Worm (Caenorhabditis elegans): ENCODE data around the gene F33G12.3.

F33G12.3 gene

DNA sequence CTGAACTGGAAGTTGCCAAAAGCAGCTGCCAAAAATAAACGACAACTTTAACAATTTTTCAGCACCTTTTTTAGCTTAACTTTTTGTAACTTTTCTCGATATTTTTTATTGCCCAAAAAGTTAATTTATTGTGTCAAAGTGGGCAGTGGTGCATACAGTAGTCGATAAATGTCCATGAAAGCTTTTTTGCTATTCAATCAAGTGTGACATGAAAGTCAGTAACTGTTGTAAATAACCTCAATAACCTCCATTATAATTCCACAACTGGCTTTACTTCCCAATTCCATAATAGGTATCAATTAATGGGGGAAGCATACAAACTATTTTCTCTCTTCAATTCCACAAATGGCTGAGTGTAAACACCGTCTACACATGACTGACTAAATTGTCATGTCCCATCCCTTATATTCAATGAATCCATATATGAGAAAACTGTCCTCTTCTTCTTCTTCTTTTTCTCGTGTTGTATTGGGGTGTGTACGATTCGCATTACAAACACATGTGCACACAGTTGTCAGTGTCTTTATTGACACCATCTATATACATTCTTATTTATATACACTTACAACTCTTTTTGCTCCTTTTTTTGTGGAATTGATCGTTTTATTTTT is 14.5 kb upstream of the F33G12.3 start:
- TF ChIP-seq unc-62 (GFP tag; optimal IDR thresholded peaks at IDR 0.05): no peak

DNA sequence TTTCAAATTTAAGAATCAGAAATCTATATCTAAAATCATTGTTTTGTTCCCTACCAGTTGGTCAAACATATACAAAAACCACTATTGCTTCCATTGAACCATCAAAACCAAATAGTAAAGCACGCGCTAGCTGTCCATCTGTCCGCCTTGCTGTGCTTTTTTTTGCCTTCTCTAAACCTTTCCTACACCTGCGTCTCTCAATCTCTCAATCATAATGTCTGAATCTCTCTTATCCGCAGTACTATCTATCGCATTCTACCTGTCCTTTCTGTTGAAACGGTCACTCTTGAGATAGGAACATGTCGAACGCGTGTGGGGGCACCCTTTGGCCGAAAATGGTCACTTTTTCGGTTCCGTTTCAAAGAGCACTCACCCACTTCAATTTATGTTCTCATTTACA is 13.4 kb upstream of the F33G12.3 start:
- TF ChIP-seq unc-62 (GFP tag; optimal IDR thresholded peaks at IDR 0.05): no peak

DNA sequence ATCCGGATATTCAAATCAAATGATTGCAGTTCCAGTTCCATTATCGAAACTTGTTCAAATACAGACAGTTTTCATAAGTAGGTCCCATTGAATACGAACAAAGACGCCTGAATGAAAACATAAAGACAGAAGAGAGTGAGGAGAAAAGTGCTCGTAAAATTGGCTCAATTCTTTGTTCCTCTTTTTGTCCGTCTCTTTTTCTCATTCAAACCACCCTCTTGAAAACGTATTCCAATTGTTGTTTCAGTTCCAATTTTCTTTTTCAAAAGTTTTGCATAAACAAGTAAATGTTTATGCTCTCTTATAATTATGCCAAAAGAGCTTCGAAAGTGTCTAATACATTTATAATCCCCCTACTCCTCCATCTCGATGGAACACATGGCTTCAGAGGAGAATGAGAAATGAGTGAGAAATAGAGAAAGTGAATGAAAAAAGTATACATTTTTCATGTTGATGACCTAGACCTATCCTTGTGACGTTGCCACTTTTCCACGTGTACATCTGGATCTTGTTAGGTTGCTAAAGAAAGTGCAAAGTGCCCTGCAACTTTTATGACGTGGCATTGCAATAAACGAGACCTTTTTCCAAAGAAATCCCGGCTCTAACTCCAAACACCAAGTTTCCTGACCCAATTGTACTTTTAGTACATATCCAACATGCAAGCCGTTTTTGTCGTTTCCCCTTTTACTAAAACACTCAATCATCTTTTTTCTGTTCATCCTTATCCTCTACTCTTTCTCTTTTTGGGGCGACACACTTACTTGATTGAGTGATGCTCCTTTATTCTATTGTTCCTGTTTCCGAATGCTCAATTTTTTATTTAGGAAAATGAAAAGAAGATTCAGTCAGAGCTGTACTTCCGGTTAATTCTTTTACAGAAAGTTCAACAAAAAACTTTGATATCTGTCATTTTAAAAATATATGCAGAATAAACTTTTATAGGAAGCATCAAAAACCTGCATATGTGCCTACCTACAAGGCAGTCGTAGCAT is 12.7 kb upstream of the F33G12.3 start:
- TF ChIP-seq unc-62 (GFP tag; optimal IDR thresholded peaks at IDR 0.05): no peak

DNA sequence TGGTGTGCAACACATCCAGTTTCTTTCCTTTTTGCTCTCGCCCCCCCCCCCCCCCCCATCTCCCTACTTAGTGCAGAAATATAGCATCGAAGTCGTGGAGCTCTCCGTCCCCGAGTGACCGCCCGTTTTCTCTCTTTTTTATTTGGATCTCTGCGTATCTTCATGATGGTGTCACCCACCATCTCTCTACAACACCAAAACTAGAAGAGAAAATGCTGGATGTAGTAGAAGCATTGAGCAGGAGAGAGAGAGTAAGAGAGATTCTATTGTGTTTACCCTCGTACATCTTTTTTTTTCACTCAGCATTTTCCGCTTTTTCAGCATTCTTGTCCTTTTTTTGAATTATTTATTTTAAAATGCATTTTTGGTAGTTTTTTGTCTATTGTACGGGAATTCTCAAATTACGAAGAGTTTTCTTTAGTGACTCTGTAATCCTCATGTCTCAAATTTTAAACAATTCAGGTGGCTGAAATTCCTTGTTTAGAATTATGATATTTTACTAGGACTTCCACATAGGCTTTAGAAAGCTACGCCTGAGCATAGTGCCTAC is 8.6 kb upstream of the F33G12.3 start:
- no peak for TF ChIP-seq unc-62 (GFP tag; optimal IDR thresholded peaks at IDR 0.05)

DNA sequence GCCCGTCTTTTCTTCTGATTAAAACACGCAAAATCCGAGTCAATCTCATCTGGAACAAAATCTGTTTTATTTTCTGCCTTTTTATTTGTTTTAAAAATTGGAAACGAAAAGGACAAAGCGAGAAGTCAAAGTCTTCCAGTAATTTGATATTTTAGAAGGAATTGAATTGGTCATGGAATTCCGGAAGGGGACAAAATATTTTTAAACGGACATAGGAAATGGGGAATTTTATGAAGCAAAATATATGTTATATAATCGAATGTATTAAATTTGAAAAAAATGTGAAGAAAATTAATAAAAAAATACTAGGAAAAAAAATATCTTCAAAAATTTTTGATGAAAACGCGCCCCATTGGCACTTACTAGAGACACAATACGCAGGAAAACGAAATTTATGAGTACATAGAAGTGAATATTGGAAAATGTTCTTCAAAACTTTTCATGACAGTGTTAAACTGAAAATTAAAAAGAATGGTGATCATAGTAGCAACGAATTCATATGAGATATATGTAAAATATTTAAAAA is 6.9 kb upstream of the F33G12.3 start, which contains the start of gene F33G12.7:
TSS of gene F33G12.7 (minus strand) at position 51 of the 526 bp plus-strand sequence.
- no peak for TF ChIP-seq unc-62 (GFP tag; optimal IDR thresholded peaks at IDR 0.05)

DNA sequence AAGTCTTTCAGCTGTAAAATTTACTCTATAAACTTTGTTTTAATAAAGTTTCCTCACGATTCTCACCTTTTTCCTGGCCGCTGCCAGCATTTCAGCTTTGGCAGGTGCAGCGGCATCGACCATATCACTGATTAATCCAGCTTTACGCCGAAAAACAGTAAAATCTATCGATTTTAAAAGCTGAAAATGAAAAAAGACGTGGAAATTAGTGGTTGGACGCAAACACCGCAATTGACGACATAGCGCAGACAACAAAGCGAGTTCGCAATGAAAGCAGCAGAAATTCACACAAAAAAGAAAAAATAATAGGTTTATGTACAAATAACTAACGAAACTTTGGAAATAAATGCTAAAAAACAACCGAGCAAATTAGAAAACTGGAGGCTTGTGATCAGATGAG is 6.1 kb upstream of the F33G12.3 start, which contains the start of gene golg-2:
TSS of gene golg-2 (minus strand) at position 180 of the 400 bp plus-strand sequence.
- no peak for TF ChIP-seq unc-62 (GFP tag; optimal IDR thresholded peaks at IDR 0.05)

DNA sequence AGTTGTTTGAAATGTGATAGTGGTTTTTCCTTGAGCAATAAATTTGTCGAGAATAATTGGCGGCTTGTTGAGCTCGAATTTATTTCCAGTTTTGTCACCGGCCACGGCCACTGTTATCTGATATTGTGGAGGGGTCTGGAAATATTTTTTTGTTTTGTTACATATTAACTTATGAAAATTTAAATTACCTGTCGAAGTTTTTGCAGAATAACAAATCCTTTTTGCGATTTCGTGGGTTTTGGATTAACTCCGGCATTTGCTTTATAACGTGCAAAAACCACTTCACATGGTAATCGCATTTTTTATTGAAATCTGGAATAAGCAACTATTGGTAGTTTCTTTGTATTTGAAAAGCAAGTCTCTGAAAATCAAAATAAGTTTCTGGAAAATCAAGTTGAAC is 2.3 kb upstream of the F33G12.3 start, which contains the start of gene lrr-1:
TSS of gene lrr-1 (minus strand) at position 312 of the 400 bp plus-strand sequence.
- TF ChIP-seq unc-62 (GFP tag; optimal IDR thresholded peaks at IDR 0.05): no peak

DNA sequence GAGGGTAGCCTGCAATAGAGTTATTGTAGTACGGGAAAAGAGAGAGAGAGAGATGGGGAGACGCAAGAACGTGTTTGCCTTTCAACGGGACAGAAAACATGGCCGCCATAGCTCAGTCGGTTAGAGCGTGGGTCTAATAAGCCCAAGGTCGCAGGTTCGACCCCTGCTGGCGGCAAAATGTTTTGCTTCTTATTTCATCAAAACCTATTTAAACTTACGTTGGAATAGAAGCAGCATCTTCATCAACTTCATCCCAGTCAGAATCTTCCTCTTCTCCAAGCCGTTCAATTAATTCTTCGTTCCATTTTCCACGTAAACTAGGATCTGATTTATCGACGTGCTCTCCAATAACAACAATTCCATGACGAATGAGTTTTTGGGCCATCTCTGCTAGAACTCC is 1.2 kb downstream of the F33G12.3 start:
- TF ChIP-seq unc-62 (GFP tag; optimal IDR thresholded peaks at IDR 0.05): no peak

DNA sequence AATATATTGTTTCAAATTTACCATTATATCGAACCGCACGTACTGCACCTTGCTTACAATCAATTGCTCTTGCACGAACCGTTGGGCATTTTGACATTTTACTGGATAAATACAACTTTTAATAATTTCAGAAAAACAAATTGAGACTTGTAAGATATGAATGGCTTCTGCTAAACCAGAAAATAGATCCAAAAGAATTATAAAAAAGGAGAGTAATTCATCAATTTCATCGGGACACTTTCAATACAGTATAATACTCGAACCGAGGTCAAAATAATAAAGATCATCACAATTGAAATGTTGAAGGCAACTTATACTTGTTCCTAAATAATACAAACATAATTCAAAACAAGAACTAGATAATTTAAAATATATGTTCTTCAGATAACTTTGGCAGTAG is 2.2 kb downstream of the F33G12.3 start, which contains the start of gene wdr-83:
TSS of gene wdr-83 (minus strand) at position 101 of the 400 bp plus-strand sequence.
- no peak for TF ChIP-seq unc-62 (GFP tag; optimal IDR thresholded peaks at IDR 0.05)

DNA sequence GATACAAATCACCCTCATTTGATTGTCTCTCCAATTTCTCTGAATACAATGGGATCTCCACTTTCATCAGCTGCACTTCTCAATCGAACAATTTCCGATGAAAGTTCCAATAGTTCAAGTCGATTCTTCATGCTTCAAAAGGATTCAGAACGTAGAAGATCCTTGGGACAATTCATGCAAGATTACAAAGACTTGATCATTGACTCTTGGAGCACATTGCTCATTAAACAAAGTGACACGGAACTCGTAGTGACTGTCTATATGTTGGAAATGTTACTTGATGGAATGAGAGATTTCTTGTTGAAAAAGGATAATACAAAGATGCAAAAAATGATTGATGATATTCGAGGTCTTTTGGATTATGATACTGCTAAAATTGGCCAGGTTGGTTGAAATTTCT is 5.9 kb downstream of the F33G12.3 start:
- no peak for TF ChIP-seq unc-62 (GFP tag; optimal IDR thresholded peaks at IDR 0.05)

DNA sequence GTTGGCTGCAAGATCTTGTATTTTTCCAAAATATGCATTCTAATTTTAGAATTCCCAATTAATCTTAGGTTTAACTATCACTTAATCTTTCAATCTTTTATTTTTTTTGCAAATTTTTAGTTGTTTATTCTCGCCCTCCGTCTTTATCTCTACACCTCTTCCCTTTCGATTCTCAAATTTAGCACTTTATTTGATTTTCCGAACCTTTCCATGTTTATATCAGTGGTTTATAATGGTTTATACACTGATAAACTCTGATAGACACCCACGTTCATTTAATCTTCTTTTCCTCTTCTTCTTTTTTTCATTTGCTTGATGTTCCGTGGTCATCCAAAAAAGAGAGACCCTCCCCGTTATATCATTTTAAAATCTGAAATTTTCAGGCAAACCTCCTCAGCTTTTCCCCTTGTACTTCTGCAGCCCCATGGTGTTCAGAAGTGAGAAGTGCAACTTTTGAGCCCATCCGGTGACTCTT is 11.4 kb downstream of the F33G12.3 start, which contains the start of the genes nsy-1 and F59A6.13:
TSS of gene nsy-1 (plus strand) at position 377 of the 475 bp plus-strand sequence.
TSS of gene F59A6.13 (plus strand) at position 425 of the 475 bp plus-strand sequence.
- no peak for TF ChIP-seq unc-62 (GFP tag; optimal IDR thresholded peaks at IDR 0.05)

DNA sequence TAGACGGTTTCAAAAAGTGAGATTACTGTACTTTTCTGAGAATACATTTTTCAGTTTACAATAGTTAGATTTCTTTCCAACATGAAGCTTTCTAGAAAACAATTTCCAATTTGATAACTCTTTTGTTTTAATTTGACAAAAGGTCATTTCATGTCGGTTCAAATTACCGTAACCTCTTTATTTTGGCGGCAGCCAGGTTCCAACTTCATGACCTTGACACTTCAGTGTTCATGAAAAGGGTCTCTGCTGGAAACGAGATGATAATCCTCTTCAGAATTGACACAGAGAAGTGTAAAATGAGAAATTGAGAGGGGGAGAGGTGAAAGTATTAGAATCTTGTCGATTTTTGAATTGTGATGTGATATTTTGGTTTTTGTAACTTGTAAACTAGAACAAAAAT is 12.3 kb downstream of the F33G12.3 start:
- no peak for TF ChIP-seq unc-62 (GFP tag; optimal IDR thresholded peaks at IDR 0.05)

DNA sequence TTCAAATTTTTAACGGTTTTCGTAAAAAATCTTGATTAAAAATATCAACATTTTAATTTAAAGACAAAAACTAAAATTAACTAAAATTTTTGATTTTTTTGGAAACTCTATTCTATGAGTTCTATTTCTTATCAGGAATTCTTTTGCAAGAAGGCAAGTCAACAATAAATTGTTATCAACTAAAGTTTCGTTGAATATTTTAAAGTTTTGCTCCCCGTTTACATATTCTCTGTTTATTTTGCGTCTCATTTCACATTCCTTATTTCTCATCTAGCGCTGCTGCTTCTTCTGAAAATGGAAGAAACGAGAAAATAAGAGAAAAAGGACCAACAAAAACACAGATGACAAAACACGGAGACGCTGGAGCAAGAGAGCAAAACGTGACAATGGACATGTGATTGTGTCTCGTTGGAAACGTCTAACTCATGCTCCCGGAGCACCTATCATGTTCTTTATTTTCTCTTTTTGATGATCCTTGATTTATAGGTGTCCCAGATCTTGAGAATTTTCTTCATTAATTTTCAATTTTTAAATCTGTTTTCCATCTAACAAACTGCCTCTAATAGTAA is 13.2 kb downstream of the F33G12.3 start:
- no peak for TF ChIP-seq unc-62 (GFP tag; optimal IDR thresholded peaks at IDR 0.05)

DNA sequence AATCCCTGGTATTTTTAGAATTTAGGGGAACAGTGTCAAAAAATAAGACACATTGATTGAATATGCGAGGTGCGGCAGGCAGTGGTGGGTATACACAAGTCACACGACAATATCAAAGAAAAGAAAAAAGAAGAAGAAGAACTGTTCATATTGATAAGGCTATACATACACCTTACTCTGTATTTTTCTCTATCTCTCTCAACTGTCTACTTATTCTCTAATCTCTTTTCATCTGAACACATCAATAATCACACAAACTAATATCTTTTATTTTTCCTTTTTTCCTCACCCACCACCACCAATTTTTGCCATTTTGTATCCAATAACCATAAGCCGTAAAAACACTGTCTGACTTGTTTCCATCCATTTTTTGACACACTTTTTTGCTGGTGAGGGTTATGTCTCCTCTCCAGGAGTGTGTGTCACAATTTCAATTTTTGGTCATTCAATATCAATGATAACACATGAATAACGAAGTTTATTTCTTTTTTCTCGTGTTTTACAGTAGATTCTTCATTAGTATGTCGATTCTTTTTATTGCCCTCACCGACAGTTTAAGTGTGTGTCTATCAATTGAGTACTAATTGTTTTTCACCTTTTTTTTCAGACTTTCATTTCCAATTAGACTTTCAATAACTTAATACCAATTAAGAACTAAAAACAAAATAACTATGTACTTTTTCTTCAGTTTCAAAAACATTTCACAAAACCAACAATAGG is 14.3 kb downstream of the F33G12.3 start:
- no peak for TF ChIP-seq unc-62 (GFP tag; optimal IDR thresholded peaks at IDR 0.05)

DNA sequence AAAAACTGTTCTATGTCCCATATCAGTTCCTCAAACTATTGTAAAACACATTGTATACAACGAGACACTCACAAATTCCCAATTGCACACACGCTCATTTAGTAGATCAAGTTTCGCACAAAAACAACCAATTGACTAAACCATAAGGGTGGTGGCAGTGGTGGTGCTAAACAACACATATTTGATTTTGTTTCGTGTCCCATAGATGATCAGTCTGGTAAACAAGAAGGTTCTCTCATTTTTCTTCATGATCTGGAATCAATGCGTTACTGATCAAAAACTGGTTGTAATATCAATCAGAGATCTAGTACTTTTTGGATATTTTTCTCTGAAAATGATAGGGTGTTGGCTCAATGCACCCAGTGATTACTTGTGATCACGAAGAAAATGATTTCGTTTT is 15.3 kb downstream of the F33G12.3 start:
- no peak for TF ChIP-seq unc-62 (GFP tag; optimal IDR thresholded peaks at IDR 0.05)

All from whole organism, dauer.